Worm (Caenorhabditis elegans): ENCODE data around the gene M01F1.4.
A peak's percentile ranks its signal among the peaks of the same experiment; 100 is the strongest.

The M01F1.4 gene

ce11 chrIII:3486055-3486454, 23.8 kb downstream of the M01F1.4 start:
- TF ChIP-seq med-1 (GFP tag; optimal IDR thresholded peaks at IDR 0.05; ENCODE audit: insufficient read depth) (no peak), flt-1 (GFP tag; IDR thresholded peaks at IDR 0.05) (no peak)

DNA sequence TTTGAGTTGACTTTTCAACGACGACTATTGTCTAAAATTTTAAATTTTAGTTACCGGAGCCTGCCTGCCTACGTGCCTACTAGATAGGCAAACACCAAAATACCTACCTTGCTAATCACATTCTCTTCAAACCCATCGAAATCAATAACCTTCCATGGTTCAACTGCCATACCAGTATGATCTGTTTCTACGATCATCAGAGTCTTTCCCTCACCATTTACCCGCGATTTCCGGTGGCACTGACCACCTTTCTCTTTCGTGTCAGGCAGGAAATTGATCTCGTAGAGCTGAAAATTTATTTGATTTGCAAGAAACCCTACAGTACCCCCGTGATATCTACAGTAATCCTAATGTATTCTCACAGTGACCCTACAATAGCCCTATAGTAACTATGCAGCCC, 24.8 kb downstream of the M01F1.4 start:
- TF ChIP-seq T22C8.4 (GFP tag; IDR thresholded peaks at IDR 0.05) (no peak), med-1 (GFP tag; optimal IDR thresholded peaks at IDR 0.05; ENCODE audit: insufficient read depth) (no peak)

DNA sequence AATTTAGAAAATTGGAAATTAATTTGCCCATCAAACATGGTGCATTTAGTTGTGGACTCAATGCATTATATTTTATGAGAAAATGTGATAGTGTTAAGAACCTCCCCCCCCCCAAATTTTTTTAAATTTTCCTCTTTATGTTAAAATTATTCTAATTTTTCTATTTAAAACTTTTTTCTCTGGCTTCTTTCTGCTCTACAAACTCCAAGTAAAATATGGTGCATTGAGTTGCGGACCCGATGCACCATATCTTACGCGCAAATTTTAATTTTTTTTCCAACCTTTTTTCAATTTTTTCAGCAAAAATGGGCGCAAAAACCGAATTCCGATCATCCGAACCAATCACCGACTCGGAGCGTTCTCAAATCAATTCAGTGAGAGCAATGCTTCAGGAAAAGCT, 27.5 kb downstream of the M01F1.4 start, which contains the start of gene C34C12.6:
Gene C34C12.6, plus strand, starts transcription at position 301 of the 400 bp plus-strand sequence.
- no peak for TF ChIP-seq tab-1 (GFP tag; IDR thresholded peaks at IDR 0.05)
- TF ChIP-seq flt-1 (GFP tag; IDR thresholded peaks at IDR 0.05), result no peak
- TF ChIP-seq ref-1 (GFP tag; conservative IDR thresholded peaks at IDR 0.05), result no peak
- TF ChIP-seq ztf-29 (GFP tag; IDR thresholded peaks at IDR 0.05), result no peak
- no peak for TF ChIP-seq T22C8.4 (GFP tag; IDR thresholded peaks at IDR 0.05)
- no peak for TF ChIP-seq klf-2 (GFP tag; conservative IDR thresholded peaks at IDR 0.05)
- TF ChIP-seq cog-1 (tag; optimal IDR thresholded peaks at IDR 0.05), result no peak
- no peak for TF ChIP-seq ztf-23 (GFP tag; IDR thresholded peaks at IDR 0.05)
- TF ChIP-seq med-1 (GFP tag; optimal IDR thresholded peaks at IDR 0.05; ENCODE audit: insufficient read depth), result no peak

ce11 chrIII:3480950-3481349, 28.9 kb downstream of the M01F1.4 start:
- TF ChIP-seq tab-1 (GFP tag; IDR thresholded peaks at IDR 0.05) (no peak), flt-1 (GFP tag; IDR thresholded peaks at IDR 0.05) (no peak)

- no peak for TF ChIP-seq klf-2 (GFP tag; conservative IDR thresholded peaks at IDR 0.05)
These were observed 29.6 kb downstream of the M01F1.4 start for ce11 chrIII:3480236-3480635.

- TF ChIP-seq flt-1 (GFP tag; IDR thresholded peaks at IDR 0.05), result no peak
- TF ChIP-seq cog-1 (tag; optimal IDR thresholded peaks at IDR 0.05), result no peak
- TF ChIP-seq ztf-29 (GFP tag; IDR thresholded peaks at IDR 0.05), result no peak
- TF ChIP-seq ztf-23 (GFP tag; IDR thresholded peaks at IDR 0.05), result no peak
- no peak for TF ChIP-seq ref-1 (GFP tag; conservative IDR thresholded peaks at IDR 0.05)
- TF ChIP-seq T22C8.4 (GFP tag; IDR thresholded peaks at IDR 0.05), result no peak
- TF ChIP-seq tab-1 (GFP tag; IDR thresholded peaks at IDR 0.05), result no peak
- no peak for TF ChIP-seq med-1 (GFP tag; optimal IDR thresholded peaks at IDR 0.05; ENCODE audit: insufficient read depth)
- no peak for TF ChIP-seq klf-2 (GFP tag; conservative IDR thresholded peaks at IDR 0.05)
These were observed 30.9 kb downstream of the M01F1.4 start for ce11 chrIII:3478795-3479398.

DNA sequence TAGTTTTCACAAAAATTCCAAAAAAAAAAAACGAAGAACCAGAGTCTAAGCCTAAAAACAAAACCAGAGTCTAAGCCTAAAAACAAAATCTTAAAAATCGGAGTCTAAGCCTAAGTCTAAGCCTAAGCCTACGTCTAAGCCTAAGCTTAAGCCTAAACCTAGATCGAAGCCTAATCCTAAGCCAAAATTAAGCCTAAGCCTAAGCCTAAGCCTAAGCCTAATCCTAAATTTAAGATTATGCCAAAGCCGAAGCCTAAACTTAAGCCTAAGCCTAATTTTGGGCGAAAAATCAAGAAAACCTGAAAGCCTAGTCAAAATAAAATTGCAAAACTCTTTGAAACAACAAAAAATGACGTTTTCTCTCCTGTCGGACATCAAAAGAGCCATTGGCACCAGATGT, 32.5 kb downstream of the M01F1.4 start:
- TF ChIP-seq ztf-23 (GFP tag; IDR thresholded peaks at IDR 0.05) (no peak), cog-1 (tag; optimal IDR thresholded peaks at IDR 0.05) (no peak), T22C8.4 (GFP tag; IDR thresholded peaks at IDR 0.05) (no peak), klf-2 (GFP tag; conservative IDR thresholded peaks at IDR 0.05) (no peak), flt-1 (GFP tag; IDR thresholded peaks at IDR 0.05) (no peak)

DNA sequence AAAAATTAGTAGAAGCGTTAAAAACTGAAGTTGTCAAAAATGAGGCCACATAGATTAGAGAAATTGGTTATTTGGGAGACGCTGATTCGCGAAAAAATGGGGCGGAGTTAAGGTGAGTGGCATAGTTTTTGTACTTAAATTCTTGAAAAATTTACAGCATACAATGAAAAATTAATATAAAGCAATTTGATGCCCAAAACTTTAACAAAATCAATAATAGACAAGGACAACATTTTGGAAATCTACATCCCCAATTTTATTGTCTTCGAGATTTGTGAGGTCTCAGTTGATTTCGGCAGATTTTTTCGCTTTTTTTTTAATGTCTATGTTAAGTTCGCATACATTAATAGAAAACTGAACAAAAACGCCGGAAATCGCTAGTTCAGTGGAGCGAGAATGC, 33.6 kb downstream of the M01F1.4 start:
- TF ChIP-seq T22C8.4 (GFP tag; IDR thresholded peaks at IDR 0.05), result no peak
- 0 out of 2 replicates have a peak, but pooled peaks have one; percentile 29 for TF ChIP-seq flt-1 (GFP tag; IDR thresholded peaks at IDR 0.05)
- peak; percentile 66 for TF ChIP-seq cog-1 (tag; optimal IDR thresholded peaks at IDR 0.05)
- TF ChIP-seq ztf-29 (GFP tag; IDR thresholded peaks at IDR 0.05), result no peak
- no peak for TF ChIP-seq tab-1 (GFP tag; IDR thresholded peaks at IDR 0.05)
- peak; percentile 56; the same call in 1 of the 2 replicates for TF ChIP-seq klf-2 (GFP tag; conservative IDR thresholded peaks at IDR 0.05)
- no peak for TF ChIP-seq ref-1 (GFP tag; conservative IDR thresholded peaks at IDR 0.05)

- TF ChIP-seq ztf-23 (GFP tag; IDR thresholded peaks at IDR 0.05), result no peak
- TF ChIP-seq ref-1 (GFP tag; conservative IDR thresholded peaks at IDR 0.05), result no peak
- TF ChIP-seq ztf-29 (GFP tag; IDR thresholded peaks at IDR 0.05), result no peak
- TF ChIP-seq tab-1 (GFP tag; IDR thresholded peaks at IDR 0.05), result no peak
- TF ChIP-seq klf-2 (GFP tag; conservative IDR thresholded peaks at IDR 0.05), result no peak
- TF ChIP-seq flt-1 (GFP tag; IDR thresholded peaks at IDR 0.05), result no peak
- no peak for TF ChIP-seq T22C8.4 (GFP tag; IDR thresholded peaks at IDR 0.05)
These were observed 34.3 kb downstream of the M01F1.4 start, which contains the start of gene C34C12.9 for ce11 chrIII:3475497-3475896. Gene C34C12.9 (minus strand): TSS chrIII:3475512.

DNA sequence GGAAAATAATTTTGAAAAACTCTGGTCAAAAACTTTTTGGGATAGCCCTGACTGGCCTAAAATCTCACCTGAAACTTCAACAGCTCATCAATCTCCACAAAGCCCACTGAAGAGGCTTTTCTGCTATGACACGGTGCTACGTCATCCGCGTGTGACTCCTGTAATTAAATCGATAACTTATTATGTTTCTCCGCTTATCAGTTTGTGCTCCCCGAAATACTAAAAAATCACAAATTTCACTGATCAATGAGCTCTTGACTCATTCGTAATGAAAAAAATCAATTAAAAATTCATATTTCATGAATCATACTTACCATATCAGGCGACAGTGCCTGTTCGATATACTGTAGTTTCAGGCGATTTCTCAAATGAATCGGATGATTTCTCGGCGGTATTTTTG, 34.8 kb downstream of the M01F1.4 start:
- no peak for TF ChIP-seq flt-1 (GFP tag; IDR thresholded peaks at IDR 0.05)
- TF ChIP-seq ztf-23 (GFP tag; IDR thresholded peaks at IDR 0.05), result no peak
- TF ChIP-seq ztf-29 (GFP tag; IDR thresholded peaks at IDR 0.05), result no peak
- no peak for TF ChIP-seq cog-1 (tag; optimal IDR thresholded peaks at IDR 0.05)
- no peak for TF ChIP-seq klf-2 (GFP tag; conservative IDR thresholded peaks at IDR 0.05)
- TF ChIP-seq T22C8.4 (GFP tag; IDR thresholded peaks at IDR 0.05), result no peak
- TF ChIP-seq tab-1 (GFP tag; IDR thresholded peaks at IDR 0.05), result no peak
- TF ChIP-seq med-1 (GFP tag; optimal IDR thresholded peaks at IDR 0.05; ENCODE audit: insufficient read depth), result no peak
- TF ChIP-seq ref-1 (GFP tag; conservative IDR thresholded peaks at IDR 0.05), result no peak

- TF ChIP-seq ztf-29 (GFP tag; IDR thresholded peaks at IDR 0.05) (no peak), klf-2 (GFP tag; conservative IDR thresholded peaks at IDR 0.05) (no peak), cog-1 (tag; optimal IDR thresholded peaks at IDR 0.05) (peak; percentile 26), tab-1 (GFP tag; IDR thresholded peaks at IDR 0.05) (no peak), T22C8.4 (GFP tag; IDR thresholded peaks at IDR 0.05) (peak; percentile 51), ref-1 (GFP tag; conservative IDR thresholded peaks at IDR 0.05) (no peak), flt-1 (GFP tag; IDR thresholded peaks at IDR 0.05) (no peak)
These were observed 38.3 kb downstream of the M01F1.4 start, which contains the start of gene rsu-1 for ce11 chrIII:3471403-3472053. Gene rsu-1 (plus strand): TSS chrIII:3472003.
